Worm (Caenorhabditis elegans): Measurements from ENCODE around the gene Y25C1A.6.

The Y25C1A.6 gene

ce11 chrII:3100546-3100945, 39.7 kb downstream of the Y25C1A.6 start, which contains the start of gene srg-24:
Gene srg-24, minus strand, starts transcription at chrII:3100646.
- no peak for TF ChIP-seq nhr-23 (tag; optimal IDR thresholded peaks at IDR 0.05)
- TF ChIP-seq nhr-10 (tag; optimal IDR thresholded peaks at IDR 0.05): no peak
- TF ChIP-seq egl-27 (tag; optimal IDR thresholded peaks at IDR 0.05): no peak
- no peak for TF ChIP-seq ceh-16 (tag; optimal IDR thresholded peaks at IDR 0.05)
- TF ChIP-seq zag-1 (tag; optimal IDR thresholded peaks at IDR 0.05): no peak
- TF ChIP-seq ceh-82 (tag; optimal IDR thresholded peaks at IDR 0.05): no peak
- TF ChIP-seq nhr-11 (tag; optimal IDR thresholded peaks at IDR 0.05): no peak
- TF ChIP-seq ztf-1 (GFP tag; conservative IDR thresholded peaks at IDR 0.05): no peak
- no peak for TF ChIP-seq nhr-6 (tag; optimal IDR thresholded peaks at IDR 0.05)
- TF ChIP-seq ztf-4 (tag; optimal IDR thresholded peaks at IDR 0.05): no peak
- no peak for TF ChIP-seq mab-5 (tag; optimal IDR thresholded peaks at IDR 0.05)
- no peak for TF ChIP-seq gmeb-1 (tag; optimal IDR thresholded peaks at IDR 0.05)
- no peak for TF ChIP-seq nhr-237 (tag; optimal IDR thresholded peaks at IDR 0.05)
- TF ChIP-seq unc-62 (GFP tag; optimal IDR thresholded peaks at IDR 0.05): no peak
- TF ChIP-seq nhr-25 (tag; optimal IDR thresholded peaks at IDR 0.05): no peak
- no peak for TF ChIP-seq F13H6.1 (tag; optimal IDR thresholded peaks at IDR 0.05)
- TF ChIP-seq aly-2 (tag; optimal IDR thresholded peaks at IDR 0.05): no peak
- TF ChIP-seq peb-1 (tag; optimal IDR thresholded peaks at IDR 0.05): no peak
- TF ChIP-seq dmd-4 (tag; optimal IDR thresholded peaks at IDR 0.05): no peak
- TF ChIP-seq mbf-1 (tag; optimal IDR thresholded peaks at IDR 0.05): no peak

- TF ChIP-seq nhr-6 (tag; optimal IDR thresholded peaks at IDR 0.05) (no peak), aly-2 (tag; optimal IDR thresholded peaks at IDR 0.05) (no peak)
Observed at ce11 chrII:3102018-3102417, 41.1 kb downstream of the Y25C1A.6 start, which contains the start of gene clec-121. Gene clec-121, plus strand, starts transcription at chrII:3102318.

ce11 chrII:3105765-3106164, 44.9 kb downstream of the Y25C1A.6 start, which contains the start of gene clec-122:
Gene clec-122, plus strand, starts transcription at chrII:3106065.
- TF ChIP-seq fos-1 (tag; optimal IDR thresholded peaks at IDR 0.05) (no peak), nhr-12 (tag; optimal IDR thresholded peaks at IDR 0.05) (no peak), snpc-4 (tag; optimal IDR thresholded peaks at IDR 0.05) (no peak), dmd-4 (tag; optimal IDR thresholded peaks at IDR 0.05) (no peak), crh-2 (tag; optimal IDR thresholded peaks at IDR 0.05) (no peak), nhr-21 (tag; optimal IDR thresholded peaks at IDR 0.05) (no peak), lin-11 (tag; optimal IDR thresholded peaks at IDR 0.05) (no peak), lin-13 (GFP tag; optimal IDR thresholded peaks at IDR 0.05) (no peak), ztf-11 (tag; optimal IDR thresholded peaks at IDR 0.05) (no peak), Y55F3AM.14 (GFP tag; optimal IDR thresholded peaks at IDR 0.05) (no peak), gmeb-1 (tag; optimal IDR thresholded peaks at IDR 0.05) (no peak), mdl-1 (tag; optimal IDR thresholded peaks at IDR 0.05) (no peak), unc-55 (GFP tag; optimal IDR thresholded peaks at IDR 0.05) (no peak), nhr-25 (tag; optimal IDR thresholded peaks at IDR 0.05) (no peak), zag-1 (tag; optimal IDR thresholded peaks at IDR 0.05) (no peak), elt-3 (tag; optimal IDR thresholded peaks at IDR 0.05) (no peak)

ce11 chrII:3108101-3108500, 47.2 kb downstream of the Y25C1A.6 start:
- no peak for TF ChIP-seq peb-1 (tag; optimal IDR thresholded peaks at IDR 0.05)
- TF ChIP-seq R02D3.7 (tag; optimal IDR thresholded peaks at IDR 0.05): no peak
- TF ChIP-seq ceh-16 (tag; optimal IDR thresholded peaks at IDR 0.05): no peak
- TF ChIP-seq ztf-4 (tag; optimal IDR thresholded peaks at IDR 0.05): no peak

- TF ChIP-seq mdl-1 (tag; optimal IDR thresholded peaks at IDR 0.05) (no peak), ceh-16 (tag; optimal IDR thresholded peaks at IDR 0.05) (no peak)
Observed at ce11 chrII:3109533-3109932, 48.7 kb downstream of the Y25C1A.6 start.

- no peak for TF ChIP-seq zag-1 (tag; optimal IDR thresholded peaks at IDR 0.05)
- TF ChIP-seq nhr-10 (tag; optimal IDR thresholded peaks at IDR 0.05): no peak
- TF ChIP-seq lin-11 (tag; optimal IDR thresholded peaks at IDR 0.05): no peak
- no peak for TF ChIP-seq nhr-25 (tag; optimal IDR thresholded peaks at IDR 0.05)
- TF ChIP-seq snpc-4 (tag; optimal IDR thresholded peaks at IDR 0.05): no peak
- no peak for TF ChIP-seq F13H6.1 (tag; optimal IDR thresholded peaks at IDR 0.05)
- no peak for TF ChIP-seq ZK546.5 (tag; optimal IDR thresholded peaks at IDR 0.05)
- TF ChIP-seq Y55F3AM.14 (GFP tag; optimal IDR thresholded peaks at IDR 0.05): no peak
- TF ChIP-seq unc-62 (GFP tag; optimal IDR thresholded peaks at IDR 0.05): no peak
- no peak for TF ChIP-seq nhr-237 (tag; optimal IDR thresholded peaks at IDR 0.05)
- no peak for TF ChIP-seq alr-1 (tag; optimal IDR thresholded peaks at IDR 0.05)
- TF ChIP-seq unc-55 (GFP tag; optimal IDR thresholded peaks at IDR 0.05): no peak
- TF ChIP-seq nhr-12 (tag; optimal IDR thresholded peaks at IDR 0.05): no peak
- TF ChIP-seq elt-1 (tag; optimal IDR thresholded peaks at IDR 0.05): no peak
- TF ChIP-seq mdl-1 (tag; optimal IDR thresholded peaks at IDR 0.05): no peak
Observed at ce11 chrII:3110099-3110498, 49.2 kb downstream of the Y25C1A.6 start.

Measured in whole organism, L2 larva.